Worm (Caenorhabditis elegans) whole organism, early embryonic: ENCODE data around the gene D1086.3.

Source experiments
- aly-1 ChIP-seq: sonication (generic microtip); optimal IDR thresholded peaks from 2 replicates; lab custom pipeline; 2016; ENCODE audit warnings: missing genetic modification characterization, missing compliant biosample characterization
- ama-1 ChIP-seq: fragments of 150-350 bp; optimal IDR thresholded peaks from 2 replicates; lab custom pipeline; 2014
- ceh-36 ChIP-seq: sonication (generic microtip); optimal IDR thresholded peaks from 2 replicates; lab custom pipeline; 2016; ENCODE audit warnings: missing genetic modification characterization, inconsistent platforms, missing compliant biosample characterization
- ets-7 ChIP-seq: sonication (generic microtip); optimal IDR thresholded peaks from 2 replicates; lab custom pipeline; 2016; ENCODE audit warnings: missing genotype, missing genetic modification characterization, missing compliant biosample characterization
- flt-1 ChIP-seq: fragments of 200-800 bp; sonication (Bioruptor generic); IDR thresholded peaks from 2 replicates; pipeline ENCODE4 v1.3.6; 2022; ENCODE audit warnings: missing genetic modification characterization, missing compliant biosample characterization
- hmg-4 ChIP-seq: fragments of 200-800 bp; sonication (Bioruptor generic); optimal IDR thresholded peaks from 2 replicates; lab custom pipeline; 2018; ENCODE audit warnings: mild to moderate bottlenecking, missing genetic modification characterization, missing compliant biosample characterization
- scrt-1 ChIP-seq: fragments of 200-800 bp; sonication (Bioruptor generic); IDR thresholded peaks from 2 replicates; pipeline ENCODE4 v1.3.6; 2022; ENCODE audit warnings: missing genetic modification characterization, missing compliant biosample characterization
- sea-1 ChIP-seq: fragments of 200-800 bp; sonication (Bioruptor generic); conservative IDR thresholded peaks from 2 replicates; pipeline ENCODE4 v1.3.6; 2022; ENCODE audit warnings: missing genetic modification characterization, missing compliant biosample characterization
- tbx-37 ChIP-seq: fragments of 200-800 bp; sonication (Bioruptor generic); conservative IDR thresholded peaks from 2 replicates; pipeline ENCODE4 v1.3.6; 2022; ENCODE audit warnings: missing genetic modification reagents, missing genetic modification characterization, missing compliant biosample characterization
- tra-4 ChIP-seq: sonication (generic microtip); optimal IDR thresholded peaks from 2 replicates; lab custom pipeline; 2017; ENCODE audit warnings: missing genetic modification characterization, missing compliant biosample characterization

DNA sequence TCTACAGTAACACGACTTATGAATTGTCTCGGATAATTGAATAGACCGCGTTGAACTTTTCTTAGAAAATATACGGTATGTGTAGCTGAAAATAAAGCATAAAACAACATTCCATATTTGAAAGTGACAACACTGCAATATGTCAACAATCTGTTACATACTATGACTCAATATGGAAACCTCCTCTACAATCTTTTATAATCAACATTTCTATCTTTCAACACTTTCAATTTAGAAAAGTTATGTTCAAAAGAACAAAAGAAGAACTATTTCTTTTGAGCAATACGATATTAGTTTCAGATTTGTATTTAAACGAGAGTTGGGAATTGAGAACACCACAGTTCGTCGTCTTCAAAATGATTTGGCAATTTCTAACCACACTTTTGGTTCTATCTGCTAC lies 10.1 kb upstream of the D1086.3 start, which contains the start of gene D1086.10:
- TF ChIP-seq ama-1 (lab: Kevin White, UChicago): no peak
- TF ChIP-seq ets-7: no peak
- TF ChIP-seq tra-4 (tag; lab: Kevin White, UChicago): no peak
- no peak for TF ChIP-seq scrt-1 (GFP tag; lab: Robert Waterston, UW)
- TF ChIP-seq flt-1 (GFP tag; lab: Robert Waterston, UW): no peak
- no peak for TF ChIP-seq aly-1 (tag; lab: Kevin White, UChicago)
- no peak for TF ChIP-seq hmg-4 (GFP tag; lab: Kevin White, UChicago)
- TF ChIP-seq ceh-36 (tag; lab: Kevin White, UChicago): no peak
- TF ChIP-seq sea-1: no peak
- no peak for TF ChIP-seq tbx-37 (GFP tag; lab: Robert Waterston, UW)
